Fruit fly (Drosophila melanogaster): ENCODE results near the gene Pburs.

Pburs gene

DNA sequence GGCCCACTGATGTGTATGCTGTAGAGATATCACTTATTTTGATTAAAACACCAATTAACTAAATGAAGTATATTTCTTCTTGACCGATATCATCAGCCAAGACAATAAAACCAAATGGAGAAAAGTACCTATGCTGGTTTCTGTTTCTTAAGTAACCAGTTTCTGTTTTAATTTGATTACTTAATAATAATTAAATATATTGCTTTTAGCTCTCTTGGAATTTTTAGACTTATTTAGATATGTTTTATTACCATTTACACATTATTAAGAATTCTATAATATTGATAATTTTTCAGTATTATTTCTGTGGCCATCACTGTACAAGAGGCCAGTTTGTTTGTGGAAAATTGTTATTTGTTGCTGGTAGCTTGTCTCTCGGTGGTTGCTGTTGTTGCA is 49.9 kb downstream of the Pburs start (continued):
- TF ChIP-seq CG30403 (GFP tag; optimal IDR thresholded peaks at IDR 0.05) = peak; percentile 35
- no peak for TF ChIP-seq chn (GFP tag; optimal IDR thresholded peaks at IDR 0.05)
- TF ChIP-seq CG5953 (GFP tag; IDR thresholded peaks at IDR 0.05) = no peak
- TF ChIP-seq CG12659 (GFP tag; optimal IDR thresholded peaks at IDR 0.05) = peak; percentile 13
- peak; percentile 32 for TF ChIP-seq CG6854 (GFP tag; optimal IDR thresholded peaks at IDR 0.05)
- TF ChIP-seq exex (tag; optimal IDR thresholded peaks at IDR 0.05) = no peak
- no peak for TF ChIP-seq bowl (GFP tag; IDR thresholded peaks at IDR 0.05)
- TF ChIP-seq CG18599 (GFP tag; optimal IDR thresholded peaks at IDR 0.05) = peak; percentile 51
- no peak for TF ChIP-seq CG31388 (GFP tag; optimal IDR thresholded peaks at IDR 0.05)
- peak; percentile 17 for TF ChIP-seq CG2875 (GFP tag; optimal IDR thresholded peaks at IDR 0.05)
- peak; percentile 38 for TF ChIP-seq zen (tag; optimal IDR thresholded peaks at IDR 0.05)
- TF ChIP-seq stwl (tag; optimal IDR thresholded peaks at IDR 0.05) = no peak
- TF ChIP-seq Ets97D (GFP tag; optimal IDR thresholded peaks at IDR 0.05) = no peak
- TF ChIP-seq HHEX (GFP tag; optimal IDR thresholded peaks at IDR 0.05) = no peak
- no peak for TF ChIP-seq sd (tag; optimal IDR thresholded peaks at IDR 0.05)
- peak; percentile 24 for TF ChIP-seq CG10147 (GFP tag; optimal IDR thresholded peaks at IDR 0.05)
- peak; percentile 80 for TF ChIP-seq CG9727 (GFP tag; optimal IDR thresholded peaks at IDR 0.05)
- TF ChIP-seq HmgD (GFP tag; optimal IDR thresholded peaks at IDR 0.05) = no peak
- TF ChIP-seq slou (GFP tag; optimal IDR thresholded peaks at IDR 0.05) = peak; percentile 21
- peak; percentile 85 for TF ChIP-seq CG18262 (tag; optimal IDR thresholded peaks at IDR 0.05)
- no peak for TF ChIP-seq Sry-β (GFP tag; optimal IDR thresholded peaks at IDR 0.05)
- peak; percentile 75 for TF ChIP-seq CG10979 (tag; optimal IDR thresholded peaks at IDR 0.05)
- peak; percentile 63; the same call in 1 of the 2 replicates for TF ChIP-seq CG6689 (GFP tag; IDR thresholded peaks at IDR 0.05)
- TF ChIP-seq Side (GFP tag; optimal IDR thresholded peaks at IDR 0.05) = no peak
- TF ChIP-seq Meics (GFP tag; optimal IDR thresholded peaks at IDR 0.05) = peak; percentile 58
- TF ChIP-seq tin (GFP tag; optimal IDR thresholded peaks at IDR 0.05) = peak; percentile 15
- TF ChIP-seq nmo (GFP tag; optimal IDR thresholded peaks at IDR 0.05) = peak; percentile 79
- TF ChIP-seq CG15269 (tag; optimal IDR thresholded peaks at IDR 0.05) = peak; percentile 43
- TF ChIP-seq CG4424 (GFP tag; optimal IDR thresholded peaks at IDR 0.05) = peak; percentile 44
- peak; percentile 65 for TF ChIP-seq CG17829 (tag; optimal IDR thresholded peaks at IDR 0.05)
- no peak for TF ChIP-seq Fer2 (tag; optimal IDR thresholded peaks at IDR 0.05)
- TF ChIP-seq CG34376 (GFP tag; optimal IDR thresholded peaks at IDR 0.05) = no peak
- no peak for TF ChIP-seq Hand (GFP tag; optimal IDR thresholded peaks at IDR 0.05)
- no peak for TF ChIP-seq amos (GFP tag; IDR thresholded peaks at IDR 0.05; ENCODE audit: partially characterized antibody)
- peak; percentile 62 for TF ChIP-seq CG10267 (tag; optimal IDR thresholded peaks at IDR 0.05)
- no peak for TF ChIP-seq crp (GFP tag; optimal IDR thresholded peaks at IDR 0.05)
- peak; percentile 13 for TF ChIP-seq oc (tag; optimal IDR thresholded peaks at IDR 0.05)
- TF ChIP-seq Stat92E (GFP tag; optimal IDR thresholded peaks at IDR 0.05) = no peak
- no peak for TF ChIP-seq CG13624 (GFP tag; optimal IDR thresholded peaks at IDR 0.05)
- no peak for TF ChIP-seq twi (tag; optimal IDR thresholded peaks at IDR 0.05)
- TF ChIP-seq z (GFP tag; IDR thresholded peaks at IDR 0.05) = no peak
- TF ChIP-seq h (optimal IDR thresholded peaks at IDR 0.05) = no peak
- TF ChIP-seq Neu2 (GFP tag; optimal IDR thresholded peaks at IDR 0.05; ENCODE audit: borderline replicate concordance) = no peak
- TF ChIP-seq HLHmδ (GFP tag; optimal IDR thresholded peaks at IDR 0.05) = no peak
- peak; percentile 36 for TF ChIP-seq CG7271 (tag; optimal IDR thresholded peaks at IDR 0.05)
- TF ChIP-seq hkb (optimal IDR thresholded peaks at IDR 0.05) = no peak
- TF ChIP-seq hkb (GFP tag; IDR thresholded peaks at IDR 0.05) = peak; percentile 63
- TF ChIP-seq row (GFP tag; IDR thresholded peaks at IDR 0.05) = peak; percentile 38
- peak; percentile 24 for TF ChIP-seq Abd-B (GFP tag; optimal IDR thresholded peaks at IDR 0.05)
- TF ChIP-seq repo (GFP tag; optimal IDR thresholded peaks at IDR 0.05) = no peak
